Worm (Caenorhabditis elegans): Measurements from ENCODE around the gene T21E8.6.

DNA sequence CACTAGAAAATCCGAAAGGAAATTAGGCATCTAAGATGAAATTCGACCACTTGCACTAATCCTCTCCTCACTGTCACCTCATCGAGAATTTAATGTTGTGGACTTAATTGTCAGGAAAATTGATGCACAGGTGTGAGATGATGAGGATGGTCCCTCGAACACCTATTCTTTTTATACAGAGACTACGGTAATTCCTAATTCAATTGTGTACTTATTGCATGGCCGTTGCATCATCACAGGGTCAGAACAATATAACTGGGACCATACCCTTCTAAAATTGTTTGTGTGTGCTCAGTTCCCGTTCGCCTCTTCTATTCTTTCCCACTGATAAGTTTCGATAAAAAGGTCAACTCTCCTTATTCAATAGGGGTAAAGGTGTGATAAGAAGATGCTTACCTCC, 37.9 kb upstream of the T21E8.6 start:
- TF ChIP-seq ztf-11 (tag; optimal IDR thresholded peaks at IDR 0.05) (no peak), mep-1 (tag; optimal IDR thresholded peaks at IDR 0.05) (no peak), snpc-4 (tag; optimal IDR thresholded peaks at IDR 0.05) (no peak), elt-3 (tag; optimal IDR thresholded peaks at IDR 0.05) (no peak), pha-4 (tag; optimal IDR thresholded peaks at IDR 0.05) (no peak), nhr-76 (tag; optimal IDR thresholded peaks at IDR 0.05) (no peak), cnd-1 (tag; optimal IDR thresholded peaks at IDR 0.05) (no peak), ces-1 (GFP tag; optimal IDR thresholded peaks at IDR 0.05) (no peak), nhr-2 (tag; optimal IDR thresholded peaks at IDR 0.05) (peak; percentile 92), elt-1 (tag; optimal IDR thresholded peaks at IDR 0.05; ENCODE audit: borderline replicate concordance, insufficient read depth) (no peak), lsy-2 (tag; optimal IDR thresholded peaks at IDR 0.05) (peak; percentile 34), unc-62 (GFP tag; optimal IDR thresholded peaks at IDR 0.05) (no peak), bed-3 (GFP tag; optimal IDR thresholded peaks at IDR 0.05) (no peak), nhr-237 (tag; optimal IDR thresholded peaks at IDR 0.05) (no peak)
